Worm (Caenorhabditis elegans): ENCODE data around the gene Y22D7AR.2.

The Y22D7AR.2 gene

DNA sequence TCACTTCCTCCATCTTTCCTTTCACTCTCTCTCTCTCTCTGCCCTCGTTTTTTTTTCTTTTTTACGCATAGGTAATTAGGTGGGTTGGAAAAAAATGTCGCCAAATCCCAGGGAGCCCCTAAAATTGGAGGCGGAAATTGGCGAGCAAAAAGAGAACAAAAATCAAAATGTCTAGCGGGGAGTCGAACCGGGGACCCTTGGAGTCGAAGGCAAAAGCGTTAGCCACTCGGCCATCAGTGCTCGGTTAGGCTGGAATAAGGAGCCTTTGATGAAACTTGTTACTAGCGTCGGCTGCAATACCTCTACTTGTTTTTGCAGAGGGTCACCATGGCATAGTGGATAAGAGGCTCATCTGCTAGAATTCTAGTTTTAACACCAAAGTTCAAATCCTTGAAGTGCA is 37.3 kb downstream of the Y22D7AR.2 start (continued):
- TF ChIP-seq lir-3 (tag; optimal IDR thresholded peaks at IDR 0.05; ENCODE audit: poor library complexity) = no peak
- TF ChIP-seq pax-3 (tag; optimal IDR thresholded peaks at IDR 0.05) = no peak
- no peak for TF ChIP-seq fkh-4 (tag; optimal IDR thresholded peaks at IDR 0.05; ENCODE audit: borderline replicate concordance)
- no peak for TF ChIP-seq nhr-20 (tag; optimal IDR thresholded peaks at IDR 0.05)
- no peak for TF ChIP-seq snu-23 (GFP tag; optimal IDR thresholded peaks at IDR 0.05)
- TF ChIP-seq dsc-1 (tag; optimal IDR thresholded peaks at IDR 0.05) = no peak
- TF ChIP-seq rnt-1 (tag; optimal IDR thresholded peaks at IDR 0.05) = no peak
- TF ChIP-seq egl-13 (tag; optimal IDR thresholded peaks at IDR 0.05) = no peak
- no peak for TF ChIP-seq nhr-84 (tag; optimal IDR thresholded peaks at IDR 0.05)
- TF ChIP-seq isw-1 (GFP tag; IDR thresholded peaks at IDR 0.05) = no peak
- no peak for TF ChIP-seq C04F5.9 (tag; optimal IDR thresholded peaks at IDR 0.05)
- TF ChIP-seq alr-1 (tag; optimal IDR thresholded peaks at IDR 0.05; ENCODE audit: borderline replicate concordance) = no peak
- TF ChIP-seq mef-2 (tag; optimal IDR thresholded peaks at IDR 0.05) = no peak
- no peak for TF ChIP-seq hlh-17 (GFP tag; optimal IDR thresholded peaks at IDR 0.05; ENCODE audit: borderline replicate concordance)
- TF ChIP-seq ama-1 (optimal IDR thresholded peaks at IDR 0.05) = no peak
- TF ChIP-seq efl-1 (optimal IDR thresholded peaks at IDR 0.05) = no peak
- peak in 1 of 2 experiments; percentile 39 for TF ChIP-seq efl-1 (GFP tag; optimal IDR thresholded peaks at IDR 0.05 in 1 of 2)
- no peak for TF ChIP-seq lsy-2 (tag; optimal IDR thresholded peaks at IDR 0.05)
- peak; percentile 11 for TF ChIP-seq nhr-47 (tag; optimal IDR thresholded peaks at IDR 0.05)

DNA sequence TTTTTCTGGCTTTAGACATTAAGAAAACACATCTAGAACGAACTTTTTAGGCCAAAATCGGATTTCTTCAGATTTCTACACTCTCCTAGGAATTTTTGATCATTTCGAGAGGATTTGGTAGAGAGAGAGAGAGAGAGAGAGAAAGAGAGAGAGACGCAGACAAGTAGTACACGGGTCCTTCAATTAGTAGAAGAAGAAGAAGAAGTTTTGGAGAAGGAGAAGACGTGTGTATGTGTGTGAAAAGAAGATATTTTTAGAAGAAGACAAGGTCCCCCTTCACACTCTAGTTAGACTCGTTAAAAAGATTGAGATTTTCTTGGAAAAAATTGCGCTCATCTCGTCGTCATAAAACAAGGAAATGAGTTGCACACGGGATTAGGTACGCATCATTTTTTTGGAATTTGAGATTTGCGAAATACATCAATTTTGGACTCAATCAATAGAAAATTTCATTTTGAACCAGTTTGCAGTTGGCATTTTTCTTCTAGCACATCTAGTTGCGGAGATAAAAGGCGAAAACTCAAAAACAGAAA is 37.8 kb downstream of the Y22D7AR.2 start:
- TF ChIP-seq mdl-1 (tag; optimal IDR thresholded peaks at IDR 0.05) = no peak
- TF ChIP-seq pax-3 (tag; optimal IDR thresholded peaks at IDR 0.05) = no peak
- TF ChIP-seq ceh-82 (tag; optimal IDR thresholded peaks at IDR 0.05) = no peak
- TF ChIP-seq C16A3.4 (tag; optimal IDR thresholded peaks at IDR 0.05) = no peak
- no peak for TF ChIP-seq pag-3 (tag; optimal IDR thresholded peaks at IDR 0.05; ENCODE audit: borderline replicate concordance, insufficient read depth)
- no peak for TF ChIP-seq ceh-8 (GFP tag; optimal IDR thresholded peaks at IDR 0.05)
- no peak for TF ChIP-seq nhr-77 (tag; optimal IDR thresholded peaks at IDR 0.05)
- no peak for TF ChIP-seq fkh-4 (tag; optimal IDR thresholded peaks at IDR 0.05; ENCODE audit: borderline replicate concordance)
- peak; percentile 12 for TF ChIP-seq fkh-10 (GFP tag; optimal IDR thresholded peaks at IDR 0.05)
- TF ChIP-seq ceh-63 (GFP tag; optimal IDR thresholded peaks at IDR 0.05) = no peak
- TF ChIP-seq lin-14 (GFP tag; optimal IDR thresholded peaks at IDR 0.05) = peak; percentile 66
- no peak for TF ChIP-seq lsy-2 (tag; optimal IDR thresholded peaks at IDR 0.05)
- TF ChIP-seq lin-15B (tag; optimal IDR thresholded peaks at IDR 0.05) = no peak
- no peak for TF ChIP-seq aly-2 (tag; optimal IDR thresholded peaks at IDR 0.05)
- TF ChIP-seq vab-15 (tag; optimal IDR thresholded peaks at IDR 0.05) = no peak
- no peak for TF ChIP-seq ztf-4 (tag; optimal IDR thresholded peaks at IDR 0.05)
- TF ChIP-seq nhr-90 (tag; optimal IDR thresholded peaks at IDR 0.05; ENCODE audit: poor library complexity) = no peak
- TF ChIP-seq hlh-17 (GFP tag; optimal IDR thresholded peaks at IDR 0.05; ENCODE audit: borderline replicate concordance) = no peak
- peak; percentile 31 for TF ChIP-seq nhr-71 (tag; optimal IDR thresholded peaks at IDR 0.05)
- TF ChIP-seq unc-86 (tag; optimal IDR thresholded peaks at IDR 0.05) = peak; percentile 53
- no peak for TF ChIP-seq snpc-4 (tag; optimal IDR thresholded peaks at IDR 0.05)
- peak; percentile 91 for TF ChIP-seq dsc-1 (tag; optimal IDR thresholded peaks at IDR 0.05)

DNA sequence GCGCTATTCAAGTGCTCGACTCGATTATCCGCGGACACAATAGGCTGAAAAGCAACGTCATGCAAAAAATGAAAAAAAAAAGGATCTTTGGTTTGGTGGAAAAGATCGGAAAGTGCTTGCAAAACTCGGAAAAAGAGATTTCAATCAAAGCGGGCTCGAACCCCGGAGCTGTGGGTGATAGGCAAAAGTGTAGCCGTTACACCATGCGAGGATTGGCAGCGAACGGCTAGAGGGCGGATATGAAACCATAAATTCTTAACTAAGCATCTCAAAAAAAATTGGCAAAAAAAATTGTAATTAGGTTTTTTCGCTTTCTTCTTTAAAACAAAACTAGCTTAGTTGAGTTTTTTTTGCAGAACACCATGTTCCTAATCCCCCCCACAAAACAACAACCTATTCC is 38.7 kb downstream of the Y22D7AR.2 start:
- no peak for TF ChIP-seq unc-86 (tag; optimal IDR thresholded peaks at IDR 0.05)
- no peak for TF ChIP-seq unc-62 (GFP tag; optimal IDR thresholded peaks at IDR 0.05)
- no peak for TF ChIP-seq ces-1 (GFP tag; optimal IDR thresholded peaks at IDR 0.05)
- TF ChIP-seq hlh-4 (tag; optimal IDR thresholded peaks at IDR 0.05) = no peak
- no peak for TF ChIP-seq nhr-84 (tag; optimal IDR thresholded peaks at IDR 0.05)
- TF ChIP-seq dsc-1 (tag; optimal IDR thresholded peaks at IDR 0.05) = peak; percentile 22
- no peak for TF ChIP-seq ceh-88 (GFP tag; IDR thresholded peaks at IDR 0.05)
- no peak for TF ChIP-seq fkh-8 (tag; optimal IDR thresholded peaks at IDR 0.05)
- TF ChIP-seq nhr-20 (tag; optimal IDR thresholded peaks at IDR 0.05) = no peak
- TF ChIP-seq efl-3 (GFP tag; optimal IDR thresholded peaks at IDR 0.05) = no peak
- TF ChIP-seq dpl-1 (GFP tag; optimal IDR thresholded peaks at IDR 0.05) = no peak
- no peak for TF ChIP-seq mep-1 (tag; optimal IDR thresholded peaks at IDR 0.05)
- no peak for TF ChIP-seq xbp-1 (tag; optimal IDR thresholded peaks at IDR 0.05)
- TF ChIP-seq snpc-4 (tag; optimal IDR thresholded peaks at IDR 0.05) = no peak
- TF ChIP-seq pag-3 (tag; optimal IDR thresholded peaks at IDR 0.05; ENCODE audit: borderline replicate concordance, insufficient read depth) = no peak
- no peak for TF ChIP-seq nhr-71 (tag; optimal IDR thresholded peaks at IDR 0.05)
- TF ChIP-seq efl-1 (optimal IDR thresholded peaks at IDR 0.05) = no peak
- peak in 1 of 2 experiments; percentile 45 for TF ChIP-seq efl-1 (GFP tag; optimal IDR thresholded peaks at IDR 0.05 in 1 of 2)
- peak; percentile 6 for TF ChIP-seq fkh-10 (GFP tag; optimal IDR thresholded peaks at IDR 0.05)
- no peak for TF ChIP-seq lin-13 (GFP tag; optimal IDR thresholded peaks at IDR 0.05)
- no peak for TF ChIP-seq Y116A8C.19 (tag; optimal IDR thresholded peaks at IDR 0.05; ENCODE audit: borderline replicate concordance)
- TF ChIP-seq nhr-237 (tag; optimal IDR thresholded peaks at IDR 0.05) = no peak

All from whole organism, L1 larva.